Worm (Caenorhabditis elegans) whole organism, L1 larva: Measurements from ENCODE around the gene C01G6.3.

Source experiments
- C16A3.4 ChIP-seq: fragments of 150-350 bp; optimal IDR thresholded peaks from 2 replicates; lab custom pipeline; 2014; ENCODE audit warnings: missing biosample characterization, missing genetic modification characterization
- C34B4.2 ChIP-seq: sonication (generic microtip); optimal IDR thresholded peaks from 2 replicates; lab custom pipeline; 2017; ENCODE audit warnings: mild to moderate bottlenecking, missing genetic modification characterization, missing compliant biosample characterization
- F16B12.6 ChIP-seq: fragments of 150-350 bp; optimal IDR thresholded peaks from 2 replicates; lab custom pipeline; 2014; ENCODE audit warnings: missing biosample characterization, missing genetic modification characterization
- aha-1 ChIP-seq: fragments of 150-350 bp; optimal IDR thresholded peaks from 2 replicates; lab custom pipeline; 2014; ENCODE audit warnings: missing biosample characterization, missing genetic modification characterization
- ama-1 ChIP-seq: fragments of 150-350 bp; optimal IDR thresholded peaks from 2 replicates; lab custom pipeline; 2014
- ceh-63 ChIP-seq: fragments of 200-800 bp; sonication (Bioruptor generic); optimal IDR thresholded peaks from 2 replicates; lab custom pipeline; 2018; ENCODE audit warnings: mild to moderate bottlenecking, missing genetic modification characterization, missing compliant biosample characterization
- ceh-8 ChIP-seq: fragments of 200-800 bp; sonication (Bioruptor generic); optimal IDR thresholded peaks from 2 replicates; lab custom pipeline; 2018; ENCODE audit warnings: mild to moderate bottlenecking, missing genetic modification characterization, moderate library complexity, missing compliant biosample characterization
- ceh-88 ChIP-seq: fragments of 200-800 bp; sonication (Bioruptor generic); IDR thresholded peaks from 2 replicates; pipeline ENCODE4 v1.3.6; 2022; ENCODE audit warnings: missing genetic modification characterization, missing compliant biosample characterization
- dsc-1 ChIP-seq: sonication (generic microtip); optimal IDR thresholded peaks from 2 replicates; lab custom pipeline; 2016; ENCODE audit warnings: mild to moderate bottlenecking, missing genetic modification characterization, missing compliant biosample characterization
- efl-1 ChIP-seq, 4 experiments: fragments of 150-350 bp; optimal IDR thresholded peaks in 3 of 4; peaks in 1 of 4; 1 replicate in 1 of 4; 2 replicates in 3 of 4; lab custom pipeline; 2014; ENCODE audit warnings: missing biosample characterization in 2 of 4, missing genetic modification characterization in 2 of 4, missing genetic modification reagents in 2 of 4
- efl-3 ChIP-seq: fragments of 200-800 bp; sonication (Bioruptor generic); optimal IDR thresholded peaks from 2 replicates; lab custom pipeline; 2018; ENCODE audit warnings: mild to moderate bottlenecking, missing genetic modification characterization, missing compliant biosample characterization
- egl-13 ChIP-seq: sonication (generic microtip); optimal IDR thresholded peaks from 2 replicates; lab custom pipeline; 2016; ENCODE audit warnings: missing genotype, missing genetic modification reagents, missing genetic modification characterization, missing compliant biosample characterization
- egl-27 ChIP-seq, 2 experiments: fragments of 150-350 bp in 1 of 2; sonication (generic microtip); optimal IDR thresholded peaks; 3 replicates each; lab custom pipeline; 2017 to 2018; ENCODE audit warnings: missing biosample characterization in 2 of 2, missing genetic modification characterization in 2 of 2, missing genetic modification reagents in 2 of 2
- elt-2 ChIP-seq: sonication (generic microtip); optimal IDR thresholded peaks from 2 replicates; lab custom pipeline; 2016; ENCODE audit warnings: missing genetic modification characterization, mild to moderate bottlenecking, inconsistent platforms, missing compliant biosample characterization, missing genetic modification reagents
- elt-3 ChIP-seq, 6 experiments: fragments of 150-350 bp in 1 of 6; sonication (generic microtip); optimal IDR thresholded peaks; 2 replicates each; lab custom pipeline; 2017 to 2018; ENCODE audit warnings: missing biosample characterization in 6 of 6, missing genetic modification characterization in 6 of 6, inconsistent platforms in 1 of 6
- fkh-4 ChIP-seq: sonication (generic microtip); optimal IDR thresholded peaks from 2 replicates; lab custom pipeline; 2016; ENCODE audit warnings: missing compliant biosample characterization, missing genetic modification characterization, borderline replicate concordance
- hlh-17 ChIP-seq: fragments of 200-800 bp; sonication (Bioruptor generic); optimal IDR thresholded peaks from 2 replicates; lab custom pipeline; 2018; ENCODE audit warnings: missing genetic modification characterization, mild to moderate bottlenecking, missing compliant biosample characterization, moderate library complexity, borderline replicate concordance
- jun-1 ChIP-seq: fragments of 150-350 bp; optimal IDR thresholded peaks from 2 replicates; lab custom pipeline; 2014; ENCODE audit warnings: missing biosample characterization, missing genetic modification reagents, missing genetic modification characterization
- lin-13 ChIP-seq: fragments of 150-350 bp; optimal IDR thresholded peaks from 2 replicates; lab custom pipeline; 2014; ENCODE audit warnings: missing biosample characterization, missing genetic modification reagents, missing genetic modification characterization
- lin-14 ChIP-seq: fragments of 200-800 bp; sonication (Bioruptor generic); optimal IDR thresholded peaks from 2 replicates; lab custom pipeline; 2018; ENCODE audit warnings: mild to moderate bottlenecking, missing genetic modification characterization, moderate library complexity, missing compliant biosample characterization
- lin-15B ChIP-seq: fragments of 150-350 bp; sonication (generic microtip); optimal IDR thresholded peaks from 3 replicates; lab custom pipeline; 2014; ENCODE audit warnings: missing biosample characterization, missing genetic modification characterization
- lin-39 ChIP-seq: fragments of 150-350 bp; optimal IDR thresholded peaks from 2 replicates; lab custom pipeline; 2014; ENCODE audit warnings: missing biosample characterization, missing genetic modification reagents, missing genetic modification characterization
- mab-9 ChIP-seq: fragments of 200-800 bp; sonication (Bioruptor generic); IDR thresholded peaks from 2 replicates; pipeline ENCODE4 v1.3.6; 2022; ENCODE audit warnings: missing genetic modification reagents, missing genetic modification characterization, missing compliant biosample characterization
- mdl-1 ChIP-seq, 2 experiments: fragments of 150-350 bp; optimal IDR thresholded peaks; 2 replicates each; lab custom pipeline; 2014 to 2017; ENCODE audit warnings: missing biosample characterization in 2 of 2, missing genetic modification characterization in 2 of 2, inconsistent platforms in 1 of 2
- mep-1 ChIP-seq: fragments of 150-350 bp; optimal IDR thresholded peaks from 2 replicates; lab custom pipeline; 2014; ENCODE audit warnings: missing biosample characterization, missing genetic modification characterization
- nhr-12 ChIP-seq: sonication (generic microtip); optimal IDR thresholded peaks from 2 replicates; lab custom pipeline; 2017; ENCODE audit warnings: missing biosample characterization, missing genetic modification characterization
- nhr-19 ChIP-seq: fragments of 200-800 bp; sonication (Bioruptor generic); conservative IDR thresholded peaks from 2 replicates; pipeline ENCODE4 v1.3.6; 2022; ENCODE audit warnings: missing genetic modification characterization, missing compliant biosample characterization
- nhr-237 ChIP-seq: fragments of 150-350 bp; optimal IDR thresholded peaks from 2 replicates; lab custom pipeline; 2014; ENCODE audit warnings: missing biosample characterization, missing genetic modification characterization
- nhr-28 ChIP-seq: fragments of 150-350 bp; optimal IDR thresholded peaks from 2 replicates; lab custom pipeline; 2014; ENCODE audit warnings: missing biosample characterization, missing genetic modification characterization
- nhr-47 ChIP-seq: sonication (generic microtip); optimal IDR thresholded peaks from 2 replicates; lab custom pipeline; 2016; ENCODE audit warnings: mild to moderate bottlenecking, missing genetic modification characterization, moderate library complexity, missing compliant biosample characterization
- nhr-76 ChIP-seq: sonication (generic microtip); optimal IDR thresholded peaks from 2 replicates; lab custom pipeline; 2017; ENCODE audit warnings: missing biosample characterization, missing genetic modification characterization
- nhr-84 ChIP-seq: sonication (generic microtip); optimal IDR thresholded peaks from 2 replicates; lab custom pipeline; 2017; ENCODE audit warnings: missing biosample characterization, missing genetic modification characterization
- nhr-85 ChIP-seq: sonication (generic microtip); peaks from one replicate; lab custom pipeline; 2016; ENCODE audit warnings: missing genetic modification characterization, inconsistent platforms, missing compliant biosample characterization
- nhr-90 ChIP-seq: sonication (generic microtip); optimal IDR thresholded peaks from 2 replicates; lab custom pipeline; 2016; ENCODE audit warnings: mild to moderate bottlenecking, missing genetic modification characterization, missing compliant biosample characterization; ENCODE audit not compliant: poor library complexity
- rnt-1 ChIP-seq: sonication (generic microtip); optimal IDR thresholded peaks from 2 replicates; lab custom pipeline; 2016; ENCODE audit warnings: mild to moderate bottlenecking, missing genetic modification characterization, moderate library complexity, missing compliant biosample characterization
- snpc-4 ChIP-seq: fragments of 150-350 bp; optimal IDR thresholded peaks from 2 replicates; lab custom pipeline; 2014; ENCODE audit warnings: missing biosample characterization, missing genetic modification characterization
- sox-4 ChIP-seq: sonication (generic microtip); optimal IDR thresholded peaks from 2 replicates; lab custom pipeline; 2016; ENCODE audit warnings: missing genetic modification characterization, missing compliant biosample characterization
- swsn-7 ChIP-seq: sonication (generic microtip); optimal IDR thresholded peaks from 2 replicates; lab custom pipeline; 2016; ENCODE audit warnings: missing genetic modification characterization, missing compliant biosample characterization
- tbx-2 ChIP-seq: sonication (generic microtip); optimal IDR thresholded peaks from 2 replicates; lab custom pipeline; 2016; ENCODE audit warnings: missing genetic modification characterization, missing compliant biosample characterization
- unc-130 ChIP-seq: fragments of 150-350 bp; optimal IDR thresholded peaks from 2 replicates; lab custom pipeline; 2017; ENCODE audit warnings: missing biosample characterization, missing genetic modification characterization, inconsistent platforms
- unc-30 ChIP-seq: sonication (generic microtip); optimal IDR thresholded peaks from 2 replicates; lab custom pipeline; 2017; ENCODE audit warnings: missing biosample characterization, missing genetic modification characterization
- unc-86 ChIP-seq: sonication (generic microtip); optimal IDR thresholded peaks from 2 replicates; lab custom pipeline; 2016; ENCODE audit warnings: missing genetic modification characterization, missing compliant biosample characterization
- unc-98 ChIP-seq: fragments of 200-800 bp; sonication (Bioruptor generic); IDR thresholded peaks from 2 replicates; pipeline ENCODE4 v1.3.6; 2022; ENCODE audit warnings: missing genetic modification characterization, missing compliant biosample characterization
- ztf-11 ChIP-seq, 2 experiments: sonication (generic microtip); optimal IDR thresholded peaks; 2 replicates each; lab custom pipeline; 2016 to 2017; ENCODE audit warnings: missing genetic modification characterization in 2 of 2, missing biosample characterization in 1 of 2, missing compliant biosample characterization in 1 of 2

The C01G6.3 gene

DNA sequence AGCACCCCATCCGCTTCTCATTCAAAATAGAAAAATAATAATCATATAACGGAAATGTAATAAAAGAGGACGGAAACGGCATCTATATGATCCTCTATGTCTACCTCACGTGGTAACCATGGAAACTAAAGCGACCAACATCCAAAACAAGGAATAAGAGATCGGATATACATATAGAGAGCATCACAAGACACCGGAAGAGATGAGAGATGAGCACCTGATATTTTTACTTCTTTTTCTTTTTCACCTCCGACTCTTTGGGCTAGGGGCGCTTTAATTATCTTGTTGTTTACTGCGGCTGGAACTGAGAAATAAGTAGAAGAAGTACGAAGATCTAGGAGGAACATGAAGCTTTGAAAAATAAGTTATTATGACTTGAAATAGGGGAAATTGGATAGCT, 5.9 kb upstream of the C01G6.3 start (continued):
- TF ChIP-seq mdl-1 (tag; optimal IDR thresholded peaks at IDR 0.05; lab: Kevin White, UChicago) = no peak
- TF ChIP-seq ceh-88 (GFP tag; lab: Robert Waterston, UW) = no peak
- TF ChIP-seq nhr-90 (tag; lab: Kevin White, UChicago) = no peak
- no peak for TF ChIP-seq F16B12.6 (tag; lab: Kevin White, UChicago)
- TF ChIP-seq aha-1 (tag; lab: Kevin White, UChicago) = no peak
- TF ChIP-seq unc-130 (tag; lab: Kevin White, UChicago) = no peak
- no peak for TF ChIP-seq C34B4.2
- TF ChIP-seq nhr-84 (tag; lab: Kevin White, UChicago) = no peak
- no peak for TF ChIP-seq ama-1
- TF ChIP-seq elt-2 (tag; lab: Kevin White, UChicago) = no peak
- no peak for TF ChIP-seq unc-86 (tag; lab: Kevin White, UChicago)
- no peak for TF ChIP-seq nhr-19 (GFP tag; lab: Robert Waterston, UW)
- no peak for TF ChIP-seq nhr-12 (tag; lab: Kevin White, UChicago)
- no peak for TF ChIP-seq efl-3 (GFP tag; lab: Kevin White, UChicago)
- TF ChIP-seq sox-4 = no peak
- no peak for TF ChIP-seq nhr-28 (tag; lab: Kevin White, UChicago)
- TF ChIP-seq fkh-4 (tag; lab: Kevin White, UChicago) = no peak
- peak; percentile 51 for TF ChIP-seq ceh-8 (GFP tag; lab: Kevin White, UChicago)
- no peak for TF ChIP-seq snpc-4 (tag; lab: Kevin White, UChicago)
- no peak for TF ChIP-seq nhr-237 (tag; lab: Kevin White, UChicago)
- no peak for TF ChIP-seq nhr-85
- TF ChIP-seq mep-1 (tag; lab: Kevin White, UChicago) = peak; percentile 7
- TF ChIP-seq mab-9 (GFP tag; lab: Robert Waterston, UW) = no peak
- no peak for TF ChIP-seq ceh-63 (GFP tag; lab: Kevin White, UChicago)
- TF ChIP-seq nhr-76 = no peak
- peak; percentile 48 for TF ChIP-seq swsn-7 (tag; lab: Kevin White, UChicago)
- no peak for TF ChIP-seq elt-3 (tag; optimal IDR thresholded peaks at IDR 0.05; lab: Kevin White, UChicago)
- TF ChIP-seq lin-14 (GFP tag; lab: Kevin White, UChicago) = peak; percentile 56
- no peak for TF ChIP-seq lin-39 (tag; lab: Kevin White, UChicago)
- no peak for TF ChIP-seq egl-27 (tag; optimal IDR thresholded peaks at IDR 0.05; lab: Kevin White, UChicago)
- TF ChIP-seq unc-30 (tag; lab: Kevin White, UChicago) = no peak
- TF ChIP-seq tbx-2 (tag; lab: Kevin White, UChicago) = no peak
- peak; percentile 71 for TF ChIP-seq dsc-1
- TF ChIP-seq hlh-17 = no peak
- TF ChIP-seq nhr-47 (tag; lab: Kevin White, UChicago) = peak; percentile 77
- TF ChIP-seq jun-1 (tag; lab: Kevin White, UChicago) = no peak
- TF ChIP-seq efl-1 (optimal IDR thresholded peaks at IDR 0.05; lab: Kevin White, UChicago) = no peak
- TF ChIP-seq efl-1 (GFP tag; optimal IDR thresholded peaks at IDR 0.05 in 1 of 2; lab: Kevin White, UChicago) = peak in 1 of 2 experiments; percentile 63
- peak; percentile 3 for TF ChIP-seq rnt-1 (tag; lab: Kevin White, UChicago)
- no peak for TF ChIP-seq C16A3.4 (tag; lab: Kevin White, UChicago)
- no peak for TF ChIP-seq ztf-11 (tag; optimal IDR thresholded peaks at IDR 0.05; lab: Kevin White, UChicago)
- TF ChIP-seq egl-13 = peak; percentile 88
- TF ChIP-seq lin-15B (tag; lab: Kevin White, UChicago) = no peak
- no peak for TF ChIP-seq unc-98 (GFP tag; lab: Robert Waterston, UW)
- TF ChIP-seq lin-13 = no peak
